Worm (Caenorhabditis elegans): ENCODE measurements around the gene str-130.

ce11 chrV:8129719-8130118, 39.2 kb upstream of the str-130 start:
- TF ChIP-seq tbx-11 (GFP tag; IDR thresholded peaks at IDR 0.05) (0 out of 2 replicates have a peak, but pooled peaks have one; percentile 35), ama-1 (optimal IDR thresholded peaks at IDR 0.05) (no peak), scrt-1 (GFP tag; IDR thresholded peaks at IDR 0.05) (no peak), ceh-36 (tag; optimal IDR thresholded peaks at IDR 0.05) (no peak), B0310.2 (tag; optimal IDR thresholded peaks at IDR 0.05) (no peak), hnd-1 (tag; optimal IDR thresholded peaks at IDR 0.05) (no peak), F13C5.2 (tag; optimal IDR thresholded peaks at IDR 0.05) (no peak), hmg-4 (GFP tag; optimal IDR thresholded peaks at IDR 0.05) (no peak)

All from whole organism, early embryonic.